Worm (Caenorhabditis elegans): ENCODE results near the gene ast-1.

- TF ChIP-seq med-1 (GFP tag; optimal IDR thresholded peaks at IDR 0.05; ENCODE audit: insufficient read depth), result no peak
- no peak for TF ChIP-seq T22C8.4 (GFP tag; IDR thresholded peaks at IDR 0.05)
- TF ChIP-seq ref-1 (GFP tag; conservative IDR thresholded peaks at IDR 0.05), result no peak
- no peak for TF ChIP-seq flt-1 (GFP tag; IDR thresholded peaks at IDR 0.05)
- TF ChIP-seq klf-2 (GFP tag; conservative IDR thresholded peaks at IDR 0.05), result no peak
- TF ChIP-seq tab-1 (GFP tag; IDR thresholded peaks at IDR 0.05), result no peak
- TF ChIP-seq ztf-29 (GFP tag; IDR thresholded peaks at IDR 0.05), result no peak
- no peak for TF ChIP-seq ztf-23 (GFP tag; IDR thresholded peaks at IDR 0.05)
These were observed 12.3 kb downstream of the ast-1 start for ce11 chrII:4122899-4123298.

All from whole organism, midembryonic.